Worm (Caenorhabditis elegans) whole organism, young adult: ENCODE results near the gene bbs-4.

Experiments
- B0336.3 ChIP-seq: fragments of 200-800 bp; sonication (Bioruptor generic); IDR thresholded peaks from 2 replicates; pipeline ENCODE4 v1.3.6; 2022; ENCODE audit warnings: missing genetic modification characterization, missing compliant biosample characterization
- F33H1.4 ChIP-seq: fragments of 200-800 bp; sonication (Bioruptor generic); IDR thresholded peaks from 2 replicates; pipeline ENCODE4 v1.3.6; 2022; ENCODE audit warnings: missing genetic modification reagents, missing genetic modification characterization, missing compliant biosample characterization
- F37B4.10 ChIP-seq: fragments of 200-800 bp; sonication (Bioruptor generic); IDR thresholded peaks from 2 replicates; pipeline ENCODE4 v1.3.6; 2022; ENCODE audit warnings: missing genetic modification characterization, missing compliant biosample characterization
- F49E8.2 ChIP-seq: sonication (generic microtip); optimal IDR thresholded peaks from 3 replicates; lab custom pipeline; 2017; ENCODE audit warnings: missing genetic modification characterization, mild to moderate bottlenecking, missing compliant biosample characterization, antibody characterized with exemption, moderate library complexity; ENCODE audit not compliant: insufficient read depth
- T07F8.4 ChIP-seq: sonication (generic microtip); optimal IDR thresholded peaks from 2 replicates; lab custom pipeline; 2016; ENCODE audit warnings: mild to moderate bottlenecking, missing genetic modification characterization, moderate library complexity, missing compliant biosample characterization
- akir-1 ChIP-seq: fragments of 200-800 bp; sonication (Bioruptor generic); optimal IDR thresholded peaks from 2 replicates; lab custom pipeline; 2018; ENCODE audit warnings: mild to moderate bottlenecking, missing genetic modification characterization, moderate library complexity, missing compliant biosample characterization
- bed-1 ChIP-seq: fragments of 200-800 bp; sonication (Bioruptor generic); IDR thresholded peaks from 2 replicates; pipeline ENCODE4 v1.3.6; 2022; ENCODE audit warnings: missing genetic modification reagents, missing genetic modification characterization, missing compliant biosample characterization
- die-1 ChIP-seq: sonication (generic microtip); optimal IDR thresholded peaks from 2 replicates; lab custom pipeline; 2016; ENCODE audit warnings: missing genotype, mild to moderate bottlenecking, missing genetic modification characterization, missing compliant biosample characterization
- dox-1 ChIP-seq: fragments of 200-800 bp; sonication (Bioruptor generic); IDR thresholded peaks from 2 replicates; pipeline ENCODE4 v1.3.6; 2022; ENCODE audit warnings: missing genetic modification reagents, missing genetic modification characterization, missing compliant biosample characterization
- efl-1 ChIP-seq: fragments of 150-350 bp; optimal IDR thresholded peaks from 2 replicates; lab custom pipeline; 2014; ENCODE audit warnings: missing biosample characterization, missing genetic modification reagents, missing genetic modification characterization
- hlh-12 ChIP-seq: sonication (generic microtip); optimal IDR thresholded peaks from 2 replicates; lab custom pipeline; 2016; ENCODE audit warnings: missing genetic modification characterization, missing compliant biosample characterization
- hmg-1.2 ChIP-seq: fragments of 200-800 bp; sonication (Bioruptor generic); IDR thresholded peaks from 2 replicates; pipeline ENCODE4 v1.3.6; 2022; ENCODE audit warnings: missing genetic modification reagents, missing genetic modification characterization, missing compliant biosample characterization
- hmg-20 ChIP-seq: fragments of 200-800 bp; sonication (Bioruptor generic); IDR thresholded peaks from 2 replicates; pipeline ENCODE4 v1.3.6; 2022; ENCODE audit warnings: missing genetic modification reagents, missing genetic modification characterization, missing compliant biosample characterization
- hrde-1 ChIP-seq: sonication (generic microtip); optimal IDR thresholded peaks from 2 replicates; lab custom pipeline; 2016; ENCODE audit warnings: missing genetic modification characterization, mild to moderate bottlenecking, missing compliant biosample characterization, moderate library complexity, missing genotype, missing genetic modification reagents, borderline replicate concordance
- hsf-1 ChIP-seq: fragments of 200-800 bp; sonication (Bioruptor generic); IDR thresholded peaks from 2 replicates; pipeline ENCODE4 v1.3.6; 2022; ENCODE audit warnings: missing genetic modification reagents, missing genetic modification characterization, missing compliant biosample characterization
- let-526 ChIP-seq: fragments of 200-800 bp; sonication (Bioruptor generic); IDR thresholded peaks from 2 replicates; pipeline ENCODE4 v1.3.6; 2022; ENCODE audit warnings: missing genetic modification reagents, missing genetic modification characterization, missing compliant biosample characterization
- let-607 ChIP-seq, 2 experiments: fragments of 200-800 bp in 1 of 2; sonication (Bioruptor generic) in 1 of 2; sonication (generic microtip) in 1 of 2; optimal IDR thresholded peaks; 2 replicates each; lab custom pipeline; 2016 to 2018; ENCODE audit warnings: mild to moderate bottlenecking in 2 of 2, missing compliant biosample characterization in 2 of 2, missing genetic modification characterization in 2 of 2, moderate library complexity in 2 of 2, missing genotype in 1 of 2
- lin-40 ChIP-seq: sonication (generic microtip); optimal IDR thresholded peaks from 2 replicates; lab custom pipeline; 2016; ENCODE audit warnings: missing genetic modification characterization, mild to moderate bottlenecking, missing compliant biosample characterization, missing genotype, missing genetic modification reagents
- lin-54 ChIP-seq: fragments of 200-800 bp; sonication (Bioruptor generic); optimal IDR thresholded peaks from 2 replicates; lab custom pipeline; 2018; ENCODE audit warnings: mild to moderate bottlenecking, missing genetic modification characterization, missing compliant biosample characterization
- lir-1 ChIP-seq: fragments of 200-800 bp; sonication (Bioruptor generic); conservative IDR thresholded peaks from 2 replicates; pipeline ENCODE4 v1.3.6; 2022; ENCODE audit warnings: missing genetic modification reagents, missing genetic modification characterization, missing compliant biosample characterization
- lsl-1 ChIP-seq: fragments of 200-800 bp; sonication (Bioruptor generic); optimal IDR thresholded peaks from 2 replicates; lab custom pipeline; 2018; ENCODE audit warnings: mild to moderate bottlenecking, missing genetic modification characterization, moderate library complexity, missing compliant biosample characterization
- madf-6 ChIP-seq: fragments of 200-800 bp; sonication (Bioruptor generic); IDR thresholded peaks from 2 replicates; pipeline ENCODE4 v1.3.6; 2022; ENCODE audit warnings: missing genetic modification reagents, missing genetic modification characterization, missing compliant biosample characterization
- nfyb-1 ChIP-seq: fragments of 200-800 bp; sonication (Bioruptor generic); IDR thresholded peaks from 2 replicates; pipeline ENCODE4 v1.3.6; 2022; ENCODE audit warnings: missing genetic modification reagents, missing genetic modification characterization, missing compliant biosample characterization
- nhr-90 ChIP-seq: sonication (generic microtip); optimal IDR thresholded peaks from 2 replicates; lab custom pipeline; 2016; ENCODE audit warnings: missing genotype, mild to moderate bottlenecking, missing genetic modification characterization, missing compliant biosample characterization
- pha-4 ChIP-seq: fragments of 150-350 bp; sonication (generic microtip); optimal IDR thresholded peaks from 2 replicates; lab custom pipeline; 2014; ENCODE audit warnings: missing biosample characterization, missing genetic modification reagents, missing genetic modification characterization
- repo-1 ChIP-seq: sonication (generic microtip); optimal IDR thresholded peaks from 2 replicates; lab custom pipeline; 2017; ENCODE audit warnings: mild to moderate bottlenecking, missing genetic modification characterization, missing compliant biosample characterization
- rpc-1 ChIP-seq, 2 experiments: fragments of 150-350 bp in 1 of 2; sonication (generic microtip) in 1 of 2; optimal IDR thresholded peaks; 2 replicates each; lab custom pipeline; 2014 to 2018; ENCODE audit warnings: missing biosample characterization in 1 of 2, missing genetic modification characterization in 1 of 2, missing genetic modification reagents in 1 of 2, missing genotype in 1 of 2
- sdz-38 ChIP-seq: sonication (generic microtip); optimal IDR thresholded peaks from 2 replicates; lab custom pipeline; 2016; ENCODE audit warnings: missing genotype, missing genetic modification characterization, missing compliant biosample characterization
- snpc-1.1 ChIP-seq: sonication (generic microtip); optimal IDR thresholded peaks from 2 replicates; lab custom pipeline; 2017; ENCODE audit warnings: missing genetic modification characterization, mild to moderate bottlenecking, missing compliant biosample characterization, antibody characterized with exemption, moderate library complexity, missing genotype, missing genetic modification reagents; ENCODE audit not compliant: insufficient read depth
- snpc-4 ChIP-seq, 5 experiments: fragments of 150-350 bp in 1 of 5; sonication (generic microtip) in 4 of 5; optimal IDR thresholded peaks; 2 replicates each; lab custom pipeline; 2014 to 2018; ENCODE audit warnings: missing genetic modification characterization in 5 of 5, missing biosample characterization in 3 of 5, antibody characterized with exemption in 2 of 5, mild to moderate bottlenecking in 2 of 5, missing compliant biosample characterization in 2 of 5, missing genotype in 2 of 5, moderate library complexity in 2 of 5, missing genetic modification reagents in 1 of 5
- tbx-9 ChIP-seq: sonication (generic microtip); optimal IDR thresholded peaks from 2 replicates; lab custom pipeline; 2016; ENCODE audit warnings: borderline replicate concordance, missing genetic modification characterization, inconsistent platforms, missing compliant biosample characterization
- ztf-22 ChIP-seq: fragments of 200-800 bp; sonication (Bioruptor generic); optimal IDR thresholded peaks from 2 replicates; lab custom pipeline; 2018; ENCODE audit warnings: mild to moderate bottlenecking, missing genetic modification characterization, moderate library complexity, missing compliant biosample characterization
- ztf-28 ChIP-seq: fragments of 200-800 bp; sonication (Bioruptor generic); IDR thresholded peaks from 2 replicates; pipeline ENCODE4 v1.3.6; 2022; ENCODE audit warnings: missing genetic modification reagents, missing genetic modification characterization, missing compliant biosample characterization
- ztf-6 ChIP-seq: fragments of 200-800 bp; sonication (Bioruptor generic); IDR thresholded peaks from 2 replicates; pipeline ENCODE4 v1.3.6; 2022; ENCODE audit warnings: missing genetic modification reagents, missing genetic modification characterization, missing compliant biosample characterization

bbs-4 gene

ce11 chrIII:9565973-9566372 is 46.0 kb downstream of the bbs-4 start, which contains the start of gene C48B4.11 (continued):
- no peak for TF ChIP-seq lin-54 (GFP tag; lab: Kevin White, UChicago)
- TF ChIP-seq F49E8.2, result peak; percentile 25
- no peak for TF ChIP-seq akir-1 (GFP tag; lab: Kevin White, UChicago)
- TF ChIP-seq snpc-1.1, result no peak
- peak; percentile 12 for TF ChIP-seq efl-1 (GFP tag; lab: Kevin White, UChicago)
- no peak for TF ChIP-seq ztf-22 (GFP tag; lab: Kevin White, UChicago)
- TF ChIP-seq hmg-20 (GFP tag; lab: Robert Waterston, UW), result no peak
- no peak for TF ChIP-seq ztf-28 (GFP tag; lab: Robert Waterston, UW)
- TF ChIP-seq hrde-1, result no peak
- TF ChIP-seq snpc-4 (GFP tag; optimal IDR thresholded peaks at IDR 0.05; lab: Kevin White, UChicago), result no peak
- TF ChIP-seq snpc-4 (tag; optimal IDR thresholded peaks at IDR 0.05; lab: Kevin White, UChicago), result no peak
- TF ChIP-seq lin-40 (tag; lab: Kevin White, UChicago), result no peak
- TF ChIP-seq B0336.3 (GFP tag; lab: Robert Waterston, UW), result no peak
- TF ChIP-seq sdz-38 (tag; lab: Kevin White, UChicago), result no peak
- TF ChIP-seq T07F8.4, result no peak
- 0 out of 2 replicates have a peak, but pooled peaks have one; percentile 20 for TF ChIP-seq dox-1 (GFP tag; lab: Robert Waterston, UW)
- no peak for TF ChIP-seq nfyb-1
- peak; percentile 87 for TF ChIP-seq F33H1.4 (GFP tag; lab: Robert Waterston, UW)
- no peak for TF ChIP-seq hlh-12
- no peak for TF ChIP-seq F37B4.10 (GFP tag; lab: Robert Waterston, UW)
- TF ChIP-seq die-1 (tag; lab: Kevin White, UChicago), result no peak
- TF ChIP-seq lir-1 (GFP tag; lab: Robert Waterston, UW), result no peak
- no peak for TF ChIP-seq let-607 (tag; optimal IDR thresholded peaks at IDR 0.05; lab: Kevin White, UChicago)
- TF ChIP-seq nhr-90, result no peak
- TF ChIP-seq, all 124 proteins: peak for 9

- no peak for TF ChIP-seq tbx-9 (tag; lab: Kevin White, UChicago)
- TF ChIP-seq pha-4 (tag; lab: Kevin White, UChicago), result no peak
- no peak for TF ChIP-seq die-1 (tag; lab: Kevin White, UChicago)
- TF ChIP-seq F37B4.10 (GFP tag; lab: Robert Waterston, UW), result no peak
- 0 out of 2 replicates have a peak, but pooled peaks have one; percentile 12 for TF ChIP-seq madf-6 (GFP tag; lab: Robert Waterston, UW)
- TF ChIP-seq rpc-1 (optimal IDR thresholded peaks at IDR 0.05; lab: Kevin White, UChicago), result no peak
- TF ChIP-seq rpc-1 (tag; optimal IDR thresholded peaks at IDR 0.05; lab: Kevin White, UChicago), result no peak
- no peak for TF ChIP-seq let-526 (GFP tag; lab: Robert Waterston, UW)
- TF ChIP-seq, all 124 proteins: peak for 1
Observed at ce11 chrIII:9564410-9564809, 47.6 kb downstream of the bbs-4 start, which contains the start of gene C48B4.10. Gene C48B4.10, minus strand, starts transcription at chrIII:9564510.

DNA sequence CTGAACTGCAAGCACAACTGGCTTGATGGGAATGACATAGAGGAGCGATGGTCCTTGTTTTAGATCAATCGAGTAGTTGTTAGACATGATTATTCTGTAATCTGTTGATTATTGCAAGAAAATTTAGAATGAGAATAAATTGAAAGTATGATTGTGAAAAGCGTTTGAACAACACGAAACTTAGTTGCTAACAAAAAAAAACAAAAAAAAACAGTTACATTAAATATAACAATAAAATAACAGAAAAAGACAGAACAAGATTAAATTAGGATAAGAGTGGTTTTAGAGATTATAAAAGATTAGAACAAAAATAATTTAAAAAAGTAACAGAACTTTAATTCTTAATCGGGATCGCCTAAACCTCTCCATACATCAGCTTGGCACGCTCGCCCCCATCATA is 48.8 kb downstream of the bbs-4 start, which contains the start of gene C48B4.9:
C48B4.9 (minus strand) TSS at position 101 of the 400 bp plus-strand sequence.
- TF ChIP-seq ztf-6 (GFP tag; lab: Robert Waterston, UW) (no peak), hsf-1 (GFP tag; lab: Robert Waterston, UW) (no peak), bed-1 (GFP tag; lab: Robert Waterston, UW) (no peak), repo-1 (no peak), hmg-1.2 (no peak), lsl-1 (GFP tag; lab: Kevin White, UChicago) (no peak)
